Fruit fly (Drosophila melanogaster) whole organism, embryonic: ENCODE results near the gene boil.
A peak's percentile ranks its signal among the peaks of the same experiment; 100 is the strongest.

Experiments used
- B-H1 ChIP-seq: fragments of 200-800 bp; sonication (Bioruptor generic); IDR thresholded peaks from 3 replicates; pipeline ENCODE4 v1.3.6; 2022; ENCODE audit warnings: missing biosample characterization, missing genetic modification characterization
- B-H2 ChIP-seq: fragments of 200-800 bp; sonication (Bioruptor generic); optimal IDR thresholded peaks from 2 replicates; lab custom pipeline; 2018; ENCODE audit warnings: missing biosample characterization, mild to moderate bottlenecking, missing genetic modification characterization
- CG10979 ChIP-seq: fragments of 200-800 bp; sonication (Bioruptor generic); optimal IDR thresholded peaks from 2 replicates; lab custom pipeline; 2018; ENCODE audit warnings: missing biosample characterization, mild to moderate bottlenecking, missing genetic modification characterization, moderate library complexity
- CG11085 ChIP-seq: fragments of 200-800 bp; sonication (Bioruptor generic); IDR thresholded peaks from 2 replicates; pipeline ENCODE4 v1.3.6; 2022; ENCODE audit warnings: missing biosample characterization, missing genetic modification characterization
- CG12104 ChIP-seq: fragments of 200-800 bp; sonication (Bioruptor generic); optimal IDR thresholded peaks from 3 replicates; lab custom pipeline; 2016; ENCODE audit warnings: missing biosample characterization, missing genetic modification characterization
- CG13894 ChIP-seq: fragments of 200-800 bp; sonication (Bioruptor generic); optimal IDR thresholded peaks from 3 replicates; lab custom pipeline; 2018; ENCODE audit warnings: missing biosample characterization, mild to moderate bottlenecking, missing genetic modification characterization, moderate library complexity
- CG1602 ChIP-seq: fragments of 200-800 bp; sonication (Bioruptor generic); optimal IDR thresholded peaks from 3 replicates; lab custom pipeline; 2016; ENCODE audit warnings: missing biosample characterization, missing genetic modification characterization
- CG16813 ChIP-seq: fragments of 200-800 bp; sonication (Bioruptor generic); IDR thresholded peaks from 3 replicates; pipeline ENCODE4 v1.3.6; 2022; ENCODE audit warnings: missing biosample characterization, missing genetic modification characterization; ENCODE audit not compliant: partially characterized antibody
- CG16863 ChIP-seq: fragments of 200-800 bp; sonication (Bioruptor generic); optimal IDR thresholded peaks from 3 replicates; lab custom pipeline; 2016; ENCODE audit warnings: missing biosample characterization, missing genetic modification characterization
- CG17359 ChIP-seq: fragments of 200-800 bp; sonication (Bioruptor generic); optimal IDR thresholded peaks from 3 replicates; lab custom pipeline; 2018; ENCODE audit warnings: missing biosample characterization, mild to moderate bottlenecking, missing genetic modification characterization, moderate library complexity
- CG17612 ChIP-seq: fragments of 200-800 bp; sonication (Bioruptor generic); IDR thresholded peaks from 2 replicates; pipeline ENCODE4 v1.3.6; 2022; ENCODE audit warnings: missing biosample characterization, missing genetic modification characterization
- CG17912 ChIP-seq: fragments of 200-800 bp; sonication (Bioruptor generic); optimal IDR thresholded peaks from 2 replicates; lab custom pipeline; 2018; ENCODE audit warnings: missing biosample characterization, mild to moderate bottlenecking, missing genetic modification characterization
- CG18476 ChIP-seq: fragments of 200-800 bp; sonication (Bioruptor generic); optimal IDR thresholded peaks from 2 replicates; lab custom pipeline; 2016; ENCODE audit warnings: missing biosample characterization, mild to moderate bottlenecking, missing genetic modification characterization
- CG2202 ChIP-seq: fragments of 200-800 bp; sonication (Bioruptor generic); optimal IDR thresholded peaks from 2 replicates; lab custom pipeline; 2018; ENCODE audit warnings: missing biosample characterization, mild to moderate bottlenecking, missing genetic modification characterization
- CG2678 ChIP-seq: fragments of 200-800 bp; sonication (Bioruptor generic); optimal IDR thresholded peaks from 3 replicates; lab custom pipeline; 2019; ENCODE audit warnings: missing biosample characterization, mild to moderate bottlenecking, missing genetic modification characterization, moderate library complexity
- CG3065 ChIP-seq: fragments of 200-800 bp; sonication (Bioruptor generic); optimal IDR thresholded peaks from 2 replicates; lab custom pipeline; 2016; ENCODE audit warnings: missing biosample characterization, missing genetic modification characterization
- CG31388 ChIP-seq: fragments of 200-800 bp; sonication (Bioruptor generic); optimal IDR thresholded peaks from 2 replicates; lab custom pipeline; 2016; ENCODE audit warnings: missing biosample characterization, missing genetic modification characterization
- CG32772 ChIP-seq: fragments of 200-800 bp; sonication (Bioruptor generic); IDR thresholded peaks from 2 replicates; pipeline ENCODE4 v1.3.6; 2022; ENCODE audit warnings: missing biosample characterization, missing genetic modification characterization
- CG3281 ChIP-seq: fragments of 200-800 bp; sonication (Bioruptor generic); optimal IDR thresholded peaks from 3 replicates; lab custom pipeline; 2017; ENCODE audit warnings: missing biosample characterization, mild to moderate bottlenecking, missing genetic modification characterization
- CG3407 ChIP-seq: fragments of 200-800 bp; sonication (Bioruptor generic); optimal IDR thresholded peaks from 2 replicates; lab custom pipeline; 2018; ENCODE audit warnings: missing biosample characterization, mild to moderate bottlenecking, missing genetic modification characterization
- CG3838 ChIP-seq: fragments of 200-800 bp; sonication (Bioruptor generic); optimal IDR thresholded peaks from 3 replicates; lab custom pipeline; 2016; ENCODE audit warnings: missing biosample characterization, missing genetic modification characterization
- CG4707 ChIP-seq: fragments of 200-800 bp; sonication (Bioruptor generic); optimal IDR thresholded peaks from 2 replicates; lab custom pipeline; 2018; ENCODE audit warnings: missing biosample characterization, mild to moderate bottlenecking, missing genetic modification characterization, moderate library complexity
- CG4730 ChIP-seq: fragments of 200-800 bp; sonication (Bioruptor generic); IDR thresholded peaks from 2 replicates; pipeline ENCODE4 v1.3.6; 2022; ENCODE audit warnings: missing biosample characterization, missing genetic modification characterization
- CG5245 ChIP-seq: fragments of 200-800 bp; sonication (Bioruptor generic); optimal IDR thresholded peaks from 3 replicates; lab custom pipeline; 2016; ENCODE audit warnings: missing biosample characterization, missing genetic modification characterization
- CG6272 ChIP-seq: fragments of 200-800 bp; sonication (Bioruptor generic); IDR thresholded peaks from 2 replicates; pipeline ENCODE4 v1.3.6; 2022; ENCODE audit warnings: missing biosample characterization, missing genetic modification characterization
- CG7839 ChIP-seq: fragments of 200-800 bp; sonication (Bioruptor generic); optimal IDR thresholded peaks from 3 replicates; lab custom pipeline; 2018; ENCODE audit warnings: missing biosample characterization, mild to moderate bottlenecking, missing genetic modification characterization, moderate library complexity
- CG7987 ChIP-seq: fragments of 200-800 bp; sonication (Bioruptor generic); optimal IDR thresholded peaks from 2 replicates; lab custom pipeline; 2018; ENCODE audit warnings: missing biosample characterization, mild to moderate bottlenecking, missing genetic modification characterization, moderate library complexity
- CG8478 ChIP-seq: fragments of >200 bp; optimal IDR thresholded peaks from 2 replicates; lab custom pipeline; 2018
- CG9215 ChIP-seq: fragments of 200-800 bp; sonication (Bioruptor generic); IDR thresholded peaks from 2 replicates; pipeline ENCODE4 v1.3.6; 2022; ENCODE audit warnings: missing biosample characterization, missing genetic modification characterization
- CoRest ChIP-seq: fragments of 200-800 bp; sonication (Bioruptor generic); optimal IDR thresholded peaks from 3 replicates; lab custom pipeline; 2018; ENCODE audit warnings: missing biosample characterization, mild to moderate bottlenecking, missing genetic modification characterization, moderate library complexity
- D19A ChIP-seq: fragments of 200-800 bp; optimal IDR thresholded peaks from 3 replicates; lab custom pipeline; 2019; ENCODE audit warnings: missing biosample characterization, mild to moderate bottlenecking, missing genetic modification characterization, moderate library complexity
- ERR ChIP-seq: fragments of 200-800 bp; sonication (Bioruptor generic); optimal IDR thresholded peaks from 2 replicates; lab custom pipeline; 2016; ENCODE audit warnings: missing biosample characterization, missing genetic modification characterization
- Fer3 ChIP-seq: fragments of 200-800 bp; sonication (Bioruptor generic); optimal IDR thresholded peaks from 2 replicates; lab custom pipeline; 2018; ENCODE audit warnings: missing biosample characterization, mild to moderate bottlenecking, missing genetic modification characterization, moderate library complexity
- GATAe ChIP-seq: fragments of 200-800 bp; sonication (Bioruptor generic); conservative IDR thresholded peaks from 2 replicates; pipeline ENCODE4 v1.3.6; 2022; ENCODE audit warnings: missing biosample characterization, missing genetic modification characterization
- Hmx ChIP-seq: fragments of 200-800 bp; sonication (Bioruptor generic); optimal IDR thresholded peaks from 2 replicates; lab custom pipeline; 2016; ENCODE audit warnings: missing biosample characterization, missing genetic modification characterization
- Hsf ChIP-seq: fragments of 200-800 bp; sonication (Bioruptor generic); optimal IDR thresholded peaks from 3 replicates; lab custom pipeline; 2016; ENCODE audit warnings: missing biosample characterization, missing genetic modification characterization
- Jarid2 ChIP-seq: fragments of 200-800 bp; sonication (Bioruptor generic); optimal IDR thresholded peaks from 3 replicates; lab custom pipeline; 2017; ENCODE audit warnings: mild to moderate bottlenecking, missing biosample characterization, missing genetic modification reagents, missing genetic modification characterization
- Six4 ChIP-seq: fragments of 200-800 bp; sonication (Bioruptor generic); optimal IDR thresholded peaks from 2 replicates; lab custom pipeline; 2016; ENCODE audit warnings: missing biosample characterization, missing genetic modification characterization
- TFAM ChIP-seq: fragments of 200-800 bp; sonication (Bioruptor generic); optimal IDR thresholded peaks from 2 replicates; lab custom pipeline; 2017; ENCODE audit warnings: missing biosample characterization, missing genetic modification characterization, inconsistent platforms
- amos ChIP-seq: fragments of 200-800 bp; sonication (Bioruptor generic); IDR thresholded peaks from 2 replicates; pipeline ENCODE4 v1.3.6; 2022; ENCODE audit warnings: missing biosample characterization, missing genetic modification characterization; ENCODE audit not compliant: partially characterized antibody
- danr ChIP-seq: fragments of 200-800 bp; sonication (Bioruptor generic); IDR thresholded peaks from 2 replicates; pipeline ENCODE4 v1.3.6; 2022; ENCODE audit warnings: missing biosample characterization, missing genetic modification characterization
- dati ChIP-seq: fragments of 200-800 bp; sonication (Bioruptor generic); IDR thresholded peaks from 2 replicates; pipeline ENCODE4 v1.3.6; 2022; ENCODE audit warnings: missing biosample characterization, missing genetic modification characterization
- gt ChIP-seq: fragments of 200-800 bp; sonication (Bioruptor generic); IDR thresholded peaks from 2 replicates; pipeline ENCODE4 v1.3.6; 2022; ENCODE audit warnings: missing biosample characterization, missing genetic modification characterization
- lola ChIP-seq, 3 experiments: fragments of >200 bp in 2 of 3; fragments of 200-800 bp in 1 of 3; sonication (Bioruptor generic) in 1 of 3; optimal IDR thresholded peaks; 2 replicates each; lab custom pipeline; 2017 to 2019; ENCODE audit warnings: missing biosample characterization in 3 of 3, missing genetic modification characterization in 3 of 3, mild to moderate bottlenecking in 1 of 3, moderate library complexity in 1 of 3
- sd ChIP-seq: fragments of 200-800 bp; sonication (Bioruptor generic); optimal IDR thresholded peaks from 3 replicates; lab custom pipeline; 2018; ENCODE audit warnings: missing biosample characterization, mild to moderate bottlenecking, missing genetic modification characterization, moderate library complexity
- sens-2 ChIP-seq: fragments of 200-800 bp; sonication (Bioruptor generic); IDR thresholded peaks from 2 replicates; pipeline ENCODE4 v1.3.6; 2022; ENCODE audit warnings: missing biosample characterization, missing genetic modification characterization
- slbo ChIP-seq: fragments of 200-800 bp; sonication (Bioruptor generic); IDR thresholded peaks from 2 replicates; pipeline ENCODE4 v1.3.6; 2022; ENCODE audit warnings: missing biosample characterization, missing genetic modification characterization
- trh ChIP-seq: fragments of 200-800 bp; sonication (Bioruptor generic); optimal IDR thresholded peaks from 2 replicates; lab custom pipeline; 2016; ENCODE audit warnings: missing biosample characterization, missing genetic modification characterization
- usp ChIP-seq: fragments of >200 bp; optimal IDR thresholded peaks from 2 replicates; lab custom pipeline; 2017; ENCODE audit warnings: missing biosample characterization, missing genetic modification characterization

boil gene

DNA sequence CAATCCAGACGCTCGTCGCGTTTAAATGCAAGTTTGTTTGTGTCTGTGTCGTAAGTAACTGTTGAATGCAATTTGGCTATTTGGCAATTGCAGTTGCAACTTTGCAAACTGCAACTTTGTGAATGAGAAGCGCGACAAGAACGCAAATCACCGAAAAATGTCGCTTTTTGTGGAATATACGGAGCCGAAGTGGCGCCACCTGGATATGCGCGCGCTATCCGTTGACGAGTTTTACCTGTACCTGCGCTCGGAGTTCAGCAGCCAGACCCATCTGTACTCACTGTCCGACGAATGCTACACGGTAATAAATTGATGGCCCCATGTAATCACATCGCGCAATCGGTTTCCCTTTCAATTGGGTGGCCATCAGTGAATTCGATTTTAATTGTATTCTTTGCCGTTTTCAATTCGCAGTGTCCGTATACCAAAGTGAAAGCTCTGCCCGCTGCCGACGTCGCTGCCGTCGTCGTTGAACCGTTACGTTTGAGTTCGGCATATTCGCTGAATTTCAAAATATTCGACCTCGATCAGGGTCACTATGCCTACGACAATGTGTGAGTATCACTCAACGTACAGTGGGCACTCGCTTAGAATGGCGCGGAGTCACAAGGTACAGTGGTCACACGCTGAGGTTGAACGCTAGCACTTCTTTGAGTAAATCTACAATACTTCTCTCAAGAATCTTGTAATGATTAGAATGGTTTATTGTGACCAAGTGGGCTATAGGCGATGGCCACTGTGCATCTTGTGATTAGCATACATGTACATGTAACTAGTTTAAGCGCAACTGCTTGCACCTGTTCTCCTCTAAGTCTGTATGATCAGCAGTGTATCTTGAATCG lies 43.8 kb downstream of the boil start (continued):
- TF ChIP-seq CG17359 (peak; percentile 86), CG12104 (GFP tag; lab: Kevin White, UChicago) (peak; percentile 45), CG1602 (GFP tag; lab: Kevin White, UChicago) (peak; percentile 70), sd (tag; lab: Kevin White, UChicago) (peak; percentile 61), TFAM (no peak), Fer3 (tag; lab: Kevin White, UChicago) (peak; percentile 83), CG10979 (tag; lab: Kevin White, UChicago) (peak; percentile 58), CG6272 (GFP tag; lab: Robert Waterston, UW) (peak; percentile 77; the same call in 1 of the 2 replicates), CG16813 (0 out of 3 replicates have a peak, but pooled peaks have one; percentile 2), CG3065 (GFP tag; lab: Kevin White, UChicago) (peak; percentile 41), CG3407 (GFP tag; lab: Kevin White, UChicago) (peak; percentile 27), danr (peak; percentile 82), lola (GFP tag; optimal IDR thresholded peaks at IDR 0.05; lab: Kevin White, UChicago) (peak in 1 of 3 experiments; percentile 21), CG4707 (GFP tag; lab: Kevin White, UChicago) (peak; percentile 53), Jarid2 (GFP tag; lab: Kevin White, UChicago) (peak; percentile 17), CG2202 (tag; lab: Kevin White, UChicago) (peak; percentile 28), amos (GFP tag; lab: Robert Waterston, UW) (no peak), D19A (peak; percentile 52), slbo (GFP tag; lab: Robert Waterston, UW) (peak; percentile 94), CG5245 (GFP tag; lab: Kevin White, UChicago) (peak; percentile 71), Hsf (GFP tag; lab: Kevin White, UChicago) (peak; percentile 82), CG17612 (GFP tag; lab: Robert Waterston, UW) (peak; percentile 71), gt (GFP tag; lab: Robert Waterston, UW) (no peak; the same call in 1 of the 2 replicates), B-H2 (GFP tag; lab: Kevin White, UChicago) (no peak), usp (GFP tag; lab: Kevin White, UChicago) (no peak), Hmx (GFP tag; lab: Kevin White, UChicago) (peak; percentile 40), CG32772 (GFP tag; lab: Robert Waterston, UW) (peak; percentile 96), dati (GFP tag; lab: Robert Waterston, UW) (0 out of 2 replicates have a peak, but pooled peaks have one; percentile 54), CG2678 (peak; percentile 84), CG3838 (GFP tag; lab: Kevin White, UChicago) (peak; percentile 47), CG11085 (GFP tag; lab: Robert Waterston, UW) (peak; percentile 75), sens-2 (GFP tag; lab: Robert Waterston, UW) (peak; percentile 67; the same call in 1 of the 2 replicates), CG18476 (peak; percentile 75), CG9215 (GFP tag; lab: Robert Waterston, UW) (peak; percentile 82), CG3281 (GFP tag; lab: Kevin White, UChicago) (peak; percentile 72), ERR (peak; percentile 86), CG8478 (lab: Kevin White, UChicago) (no peak), CG16863 (GFP tag; lab: Kevin White, UChicago) (peak; percentile 77), CG4730 (peak; percentile 86), CG13894 (tag; lab: Kevin White, UChicago) (peak; percentile 5), CG31388 (GFP tag; lab: Kevin White, UChicago) (peak; percentile 63), CG7839 (tag; lab: Kevin White, UChicago) (peak; percentile 85), CoRest (tag; lab: Kevin White, UChicago) (peak; percentile 78), CG7987 (GFP tag; lab: Kevin White, UChicago) (peak; percentile 63), GATAe (peak; percentile 34; the same call in 1 of the 2 replicates), CG17912 (GFP tag; lab: Kevin White, UChicago) (no peak), Six4 (peak; percentile 48), B-H1 (peak; percentile 80), trh (GFP tag; lab: Kevin White, UChicago) (peak; percentile 45)
